Worm (Caenorhabditis elegans): Measurements from ENCODE around the gene chk-1.

- no peak for TF ChIP-seq dpff-1 (tag; optimal IDR thresholded peaks at IDR 0.05)
- no peak for TF ChIP-seq snpc-1.1 (tag; optimal IDR thresholded peaks at IDR 0.05; ENCODE audit: insufficient read depth)
- no peak for TF ChIP-seq efl-1 (GFP tag; optimal IDR thresholded peaks at IDR 0.05)
- TF ChIP-seq Y56A3A.18 (GFP tag; IDR thresholded peaks at IDR 0.05), result no peak
- no peak for TF ChIP-seq sptf-2 (GFP tag; optimal IDR thresholded peaks at IDR 0.05)
These were observed 41.1 kb upstream of the chk-1 start, which contains the start of gene srt-30 for ce11 chrV:3800378-3800777.

Data from whole organism, young adult.